Fruit fly (Drosophila melanogaster) whole organism, wandering third instar larva: ENCODE measurements around the gene eIF4E5.

Source experiments
- Abd-B ChIP-seq: fragments of >200 bp; optimal IDR thresholded peaks from 2 replicates; lab custom pipeline; 2017; ENCODE audit warnings: missing biosample characterization, missing genetic modification characterization
- CG32264 ChIP-seq: fragments of 200-800 bp; sonication (Bioruptor generic); optimal IDR thresholded peaks from 2 replicates; lab custom pipeline; 2016; ENCODE audit warnings: missing biosample characterization, missing genetic modification characterization
- CG9705 ChIP-seq: fragments of 200-800 bp; sonication (Bioruptor generic); optimal IDR thresholded peaks from 2 replicates; lab custom pipeline; 2018; ENCODE audit warnings: missing biosample characterization, mild to moderate bottlenecking, missing genetic modification characterization
- CrebA ChIP-seq: fragments of 200-800 bp; sonication (Bioruptor generic); optimal IDR thresholded peaks from 2 replicates; lab custom pipeline; 2016; ENCODE audit warnings: missing biosample characterization, mild to moderate bottlenecking, missing genetic modification characterization, borderline replicate concordance
- Dfd ChIP-seq: fragments of >200 bp; optimal IDR thresholded peaks from 2 replicates; lab custom pipeline; 2017; ENCODE audit warnings: missing biosample characterization, missing genetic modification characterization
- Dif ChIP-seq: fragments of 200-275, 200-300 bp; sonication (Bioruptor generic); optimal IDR thresholded peaks from 2 replicates; lab custom pipeline; 2018; ENCODE audit warnings: missing biosample characterization, missing genetic modification characterization; ENCODE audit not compliant: partially characterized antibody
- GATAd ChIP-seq: sonication (Bioruptor generic); optimal IDR thresholded peaks from 2 replicates; lab custom pipeline; 2016; ENCODE audit warnings: missing biosample characterization, missing genetic modification characterization
- HLH106 ChIP-seq: fragments of 200-800 bp; optimal IDR thresholded peaks from 3 replicates; lab custom pipeline; 2019; ENCODE audit warnings: missing biosample characterization, mild to moderate bottlenecking, missing genetic modification characterization, moderate library complexity
- Hnf4 ChIP-seq: fragments of 200-800 bp; sonication (Bioruptor generic); optimal IDR thresholded peaks from 2 replicates; lab custom pipeline; 2016; ENCODE audit warnings: missing biosample characterization, mild to moderate bottlenecking, missing genetic modification characterization
- Hr78 ChIP-seq: fragments of >200 bp; optimal IDR thresholded peaks from 2 replicates; lab custom pipeline; 2017; ENCODE audit warnings: missing biosample characterization, missing genetic modification characterization
- Hr83 ChIP-seq: fragments of 200-300 bp; sonication (Bioruptor generic); optimal IDR thresholded peaks from 2 replicates; lab custom pipeline; 2016; ENCODE audit warnings: missing biosample characterization, mild to moderate bottlenecking, missing genetic modification characterization, moderate library complexity; ENCODE audit not compliant: poor library complexity, severe bottlenecking
- Jra ChIP-seq: sonication (Bioruptor generic); optimal IDR thresholded peaks from 2 replicates; lab custom pipeline; 2016; ENCODE audit warnings: missing biosample characterization, missing genetic modification characterization
- Mio ChIP-seq: sonication (Bioruptor generic); optimal IDR thresholded peaks from 2 replicates; lab custom pipeline; 2016; ENCODE audit warnings: missing biosample characterization, missing genetic modification characterization
- Myc ChIP-seq: fragments of >200 bp; optimal IDR thresholded peaks from 2 replicates; lab custom pipeline; 2017
- N ChIP-seq: fragments of >200 bp; optimal IDR thresholded peaks from 2 replicates; lab custom pipeline; 2018; ENCODE audit warnings: missing biosample characterization, missing external identifiers, missing genetic modification characterization
- OdsH ChIP-seq: fragments of 200-800 bp; sonication (Bioruptor generic); optimal IDR thresholded peaks from 2 replicates; lab custom pipeline; 2016; ENCODE audit warnings: missing biosample characterization, mild to moderate bottlenecking, missing genetic modification characterization
- Rel ChIP-seq, 2 experiments: fragments of 200-800 bp; sonication (Bioruptor generic) in 1 of 2; optimal IDR thresholded peaks; 2 replicates in 1 of 2; 3 replicates in 1 of 2; lab custom pipeline; 2016 to 2019; ENCODE audit warnings: mild to moderate bottlenecking in 2 of 2, missing biosample characterization in 2 of 2, missing genetic modification characterization in 2 of 2, moderate library complexity in 1 of 2
- Sp1 ChIP-seq: fragments of 200-800 bp; sonication (Bioruptor generic); optimal IDR thresholded peaks from 3 replicates; lab custom pipeline; 2019; ENCODE audit warnings: missing biosample characterization, mild to moderate bottlenecking, missing genetic modification characterization, moderate library complexity
- Vsx2 ChIP-seq: fragments of 200-300, 225-300 bp; sonication (Bioruptor generic); optimal IDR thresholded peaks from 2 replicates; lab custom pipeline; 2018; ENCODE audit warnings: missing biosample characterization, missing genetic modification characterization; ENCODE audit not compliant: partially characterized antibody
- br ChIP-seq: fragments of 200-800 bp; sonication (Bioruptor generic); optimal IDR thresholded peaks from 2 replicates; lab custom pipeline; 2016; ENCODE audit warnings: missing biosample characterization, missing genetic modification characterization
- brk ChIP-seq: fragments of 200-800 bp; sonication (Bioruptor generic); optimal IDR thresholded peaks from 2 replicates; lab custom pipeline; 2016; ENCODE audit warnings: missing biosample characterization, mild to moderate bottlenecking, missing genetic modification characterization
- dl ChIP-seq, 2 experiments: fragments of 175-275, 200-275 bp in 1 of 2; fragments of 200-275 bp in 1 of 2; sonication (Bioruptor generic); optimal IDR thresholded peaks; lab custom pipeline; 2018; ENCODE audit warnings: mild to moderate bottlenecking in 2 of 2, missing biosample characterization in 2 of 2, missing genetic modification characterization in 2 of 2, moderate library complexity in 2 of 2; ENCODE audit not compliant: partially characterized antibody in 2 of 2, insufficient read depth in 1 of 2
- dmrt93B ChIP-seq: fragments of 200-800 bp; sonication (Bioruptor generic); optimal IDR thresholded peaks from 2 replicates; lab custom pipeline; 2018; ENCODE audit warnings: missing biosample characterization, mild to moderate bottlenecking, missing genetic modification characterization
- dsf ChIP-seq: sonication (Bioruptor generic); optimal IDR thresholded peaks from 2 replicates; lab custom pipeline; 2016; ENCODE audit warnings: missing biosample characterization, missing genetic modification characterization, borderline replicate concordance
- ey ChIP-seq: fragments of 200-800 bp; sonication (Bioruptor generic); optimal IDR thresholded peaks from 2 replicates; lab custom pipeline; 2016; ENCODE audit warnings: missing biosample characterization, missing genetic modification characterization
- foxo ChIP-seq, 2 experiments: fragments of 200-800 bp; sonication (Bioruptor generic); optimal IDR thresholded peaks; 2 replicates in 1 of 2; 3 replicates in 1 of 2; lab custom pipeline; 2016 to 2017; ENCODE audit warnings: missing biosample characterization in 2 of 2, missing genetic modification characterization in 2 of 2
- fru ChIP-seq: fragments of 200-800 bp; sonication (Bioruptor generic); optimal IDR thresholded peaks from 3 replicates; lab custom pipeline; 2016; ENCODE audit warnings: missing biosample characterization, mild to moderate bottlenecking, missing genetic modification characterization
- h ChIP-seq: fragments of 200-800 bp; sonication (Bioruptor generic); optimal IDR thresholded peaks from 3 replicates; lab custom pipeline; 2016; ENCODE audit warnings: missing biosample characterization, mild to moderate bottlenecking, missing genetic modification characterization
- jim ChIP-seq: fragments of 175-275, 200-325 bp; sonication (Bioruptor generic); optimal IDR thresholded peaks from 2 replicates; lab custom pipeline; 2016; ENCODE audit warnings: missing biosample characterization, mild to moderate bottlenecking, missing genetic modification characterization
- lola ChIP-seq: fragments of >200 bp; optimal IDR thresholded peaks from 2 replicates; lab custom pipeline; 2017; ENCODE audit warnings: missing biosample characterization, missing genetic modification characterization
- pan ChIP-seq: fragments of >200 bp; optimal IDR thresholded peaks from 2 replicates; lab custom pipeline; 2017
- psq ChIP-seq: fragments of 200-800 bp; sonication (Bioruptor generic); optimal IDR thresholded peaks from 3 replicates; lab custom pipeline; 2017; ENCODE audit warnings: missing biosample characterization, mild to moderate bottlenecking, missing genetic modification characterization, moderate library complexity
- rgr ChIP-seq: fragments of 200-800 bp; sonication (Bioruptor generic); optimal IDR thresholded peaks from 3 replicates; lab custom pipeline; 2016; ENCODE audit warnings: missing biosample characterization, mild to moderate bottlenecking, missing genetic modification characterization
- sage ChIP-seq: fragments of 200-800 bp; sonication (Bioruptor generic); optimal IDR thresholded peaks from 2 replicates; lab custom pipeline; 2016; ENCODE audit warnings: missing biosample characterization, mild to moderate bottlenecking, missing genetic modification characterization
- sv ChIP-seq: fragments of 200-800 bp; sonication (Bioruptor generic); optimal IDR thresholded peaks from 3 replicates; lab custom pipeline; 2016; ENCODE audit warnings: missing biosample characterization, missing genetic modification characterization
- tai ChIP-seq: sonication (Bioruptor generic); optimal IDR thresholded peaks from 2 replicates; lab custom pipeline; 2016; ENCODE audit warnings: missing biosample characterization, missing genetic modification characterization
- usp ChIP-seq: fragments of >200 bp; optimal IDR thresholded peaks from 2 replicates; lab custom pipeline; 2017; ENCODE audit warnings: missing biosample characterization, missing genetic modification characterization
- woc ChIP-seq: sonication (Bioruptor generic); optimal IDR thresholded peaks from 2 replicates; lab custom pipeline; 2016; ENCODE audit warnings: missing biosample characterization, mild to moderate bottlenecking, missing genetic modification characterization

Gene eIF4E5

dm6 chr3L:7875606-7876366 lies 18.9 kb upstream of the eIF4E5 start:
- no peak for TF ChIP-seq pan (lab: Kevin White, UChicago)
- no peak for TF ChIP-seq Rel (GFP tag; optimal IDR thresholded peaks at IDR 0.05; lab: Kevin White, UChicago)
- TF ChIP-seq Rel (tag; optimal IDR thresholded peaks at IDR 0.05; lab: Kevin White, UChicago): peak; percentile 20
- no peak for TF ChIP-seq GATAd (GFP tag; lab: Kevin White, UChicago)
- peak; percentile 58 for TF ChIP-seq sv
- TF ChIP-seq CG32264 (GFP tag; lab: Kevin White, UChicago): no peak
- peak; percentile 45 for TF ChIP-seq Hnf4 (GFP tag; lab: Kevin White, UChicago)
- peak; percentile 63 for TF ChIP-seq Jra
- TF ChIP-seq ey (GFP tag; lab: Kevin White, UChicago): peak; percentile 78
- no peak for TF ChIP-seq Myc (lab: Kevin White, UChicago)
- TF ChIP-seq rgr (GFP tag; lab: Kevin White, UChicago): peak; percentile 61
- no peak for TF ChIP-seq Hr78 (GFP tag; lab: Kevin White, UChicago)
- TF ChIP-seq psq (GFP tag; lab: Kevin White, UChicago): peak; percentile 78
- no peak for TF ChIP-seq lola (GFP tag; lab: Kevin White, UChicago)
- TF ChIP-seq OdsH (GFP tag; lab: Kevin White, UChicago): peak; percentile 77
- TF ChIP-seq Mio: no peak
- TF ChIP-seq foxo (GFP tag; optimal IDR thresholded peaks at IDR 0.05; lab: Kevin White, UChicago): peak in 1 of 2 experiments; percentile 77
- TF ChIP-seq Vsx2 (GFP tag; lab: Kevin White, UChicago): no peak
- TF ChIP-seq sage (GFP tag; lab: Kevin White, UChicago): no peak
- peak; percentile 79 for TF ChIP-seq fru (GFP tag; lab: Kevin White, UChicago)
- TF ChIP-seq brk: no peak
- peak; percentile 49 for TF ChIP-seq br (GFP tag; lab: Kevin White, UChicago)
- peak; percentile 69 for TF ChIP-seq woc
- TF ChIP-seq dmrt93B (GFP tag; lab: Kevin White, UChicago): peak; percentile 65
- TF ChIP-seq Abd-B (GFP tag; lab: Kevin White, UChicago): no peak
- TF ChIP-seq dsf (GFP tag; lab: Kevin White, UChicago): no peak
- TF ChIP-seq CrebA: no peak
- peak; percentile 70 for TF ChIP-seq h (GFP tag; lab: Kevin White, UChicago)
- TF ChIP-seq CG9705 (GFP tag; lab: Kevin White, UChicago): peak; percentile 56
- no peak for TF ChIP-seq Hr83 (GFP tag; lab: Kevin White, UChicago)
- TF ChIP-seq jim (GFP tag; lab: Kevin White, UChicago): no peak
- TF ChIP-seq N: no peak
- no peak for TF ChIP-seq Dif (GFP tag; lab: Kevin White, UChicago)
- TF ChIP-seq dl (GFP tag; optimal IDR thresholded peaks at IDR 0.05; lab: Kevin White, UChicago; ENCODE audit: insufficient read depth in 1 of 2, partially characterized antibody in 2 of 2): no peak
- no peak for TF ChIP-seq Dfd
- TF ChIP-seq tai (GFP tag; lab: Kevin White, UChicago): peak; percentile 48
- TF ChIP-seq HLH106 (tag; lab: Kevin White, UChicago): peak; percentile 73
- peak; percentile 82 for TF ChIP-seq Sp1
- no peak for TF ChIP-seq usp
- TF ChIP-seq, all 38 proteins: peak for 18

dm6 chr3L:7876367-7876703 lies 18.3 kb upstream of the eIF4E5 start:
- TF ChIP-seq CG9705 (GFP tag; lab: Kevin White, UChicago): no peak
- TF ChIP-seq h (GFP tag; lab: Kevin White, UChicago): no peak
- TF ChIP-seq foxo (GFP tag; optimal IDR thresholded peaks at IDR 0.05; lab: Kevin White, UChicago): no peak
- TF ChIP-seq ey (GFP tag; lab: Kevin White, UChicago): no peak
- no peak for TF ChIP-seq Vsx2 (GFP tag; lab: Kevin White, UChicago)
- no peak for TF ChIP-seq GATAd (GFP tag; lab: Kevin White, UChicago)
- TF ChIP-seq woc: no peak
- no peak for TF ChIP-seq tai (GFP tag; lab: Kevin White, UChicago)
- no peak for TF ChIP-seq rgr (GFP tag; lab: Kevin White, UChicago)
